Worm (Caenorhabditis elegans) whole organism, L3 larva: ENCODE measurements around the gene C05G5.3.

Experiments used
- elt-1 ChIP-seq: fragments of 150-350 bp; optimal IDR thresholded peaks from 2 replicates; lab custom pipeline; 2014; ENCODE audit warnings: missing biosample characterization, missing genetic modification characterization
- fkh-10 ChIP-seq: sonication (generic microtip); optimal IDR thresholded peaks from 2 replicates; lab custom pipeline; 2017; ENCODE audit warnings: missing biosample characterization, missing genetic modification reagents, missing genetic modification characterization
- nhr-67 ChIP-seq: fragments of 150-350 bp; optimal IDR thresholded peaks from 2 replicates; lab custom pipeline; 2014; ENCODE audit warnings: missing biosample characterization, missing genetic modification characterization
- nhr-77 ChIP-seq: fragments of 150-350 bp; optimal IDR thresholded peaks from 2 replicates; lab custom pipeline; 2014; ENCODE audit warnings: missing biosample characterization, missing genetic modification characterization

ce11 chrX:14770336-14770735 lies 18.5 kb upstream of the C05G5.3 start:
- TF ChIP-seq nhr-77 (no peak), nhr-67 (no peak), fkh-10 (GFP tag; lab: Kevin White, UChicago) (no peak), elt-1 (tag; lab: Kevin White, UChicago) (no peak)
